Fruit fly (Drosophila melanogaster) Kc167 (cell line): Measurements from ENCODE around the gene CG4186.

Experiments used
- Myc ChIP-seq: fragments of >200 bp; optimal IDR thresholded peaks from 2 replicates; lab custom pipeline; 2017; ENCODE audit warnings: missing external identifiers
- Sin3A ChIP-seq: fragments of >200 bp; optimal IDR thresholded peaks from 2 replicates; lab custom pipeline; 2018; ENCODE audit warnings: missing external identifiers
- h ChIP-seq: fragments of >200 bp; optimal IDR thresholded peaks from 3 replicates; lab custom pipeline; 2018; ENCODE audit warnings: missing external identifiers
- insv ChIP-seq: fragments of >200 bp; optimal IDR thresholded peaks from 3 replicates; lab custom pipeline; 2018; ENCODE audit warnings: missing external identifiers
- psq ChIP-seq: fragments of >200 bp; optimal IDR thresholded peaks from 2 replicates; lab custom pipeline; 2017; ENCODE audit warnings: missing external identifiers
- ttk ChIP-seq: sonication (Bioruptor generic); optimal IDR thresholded peaks from 2 replicates; lab custom pipeline; 2017; ENCODE audit warnings: missing external identifiers

Gene CG4186

DNA sequence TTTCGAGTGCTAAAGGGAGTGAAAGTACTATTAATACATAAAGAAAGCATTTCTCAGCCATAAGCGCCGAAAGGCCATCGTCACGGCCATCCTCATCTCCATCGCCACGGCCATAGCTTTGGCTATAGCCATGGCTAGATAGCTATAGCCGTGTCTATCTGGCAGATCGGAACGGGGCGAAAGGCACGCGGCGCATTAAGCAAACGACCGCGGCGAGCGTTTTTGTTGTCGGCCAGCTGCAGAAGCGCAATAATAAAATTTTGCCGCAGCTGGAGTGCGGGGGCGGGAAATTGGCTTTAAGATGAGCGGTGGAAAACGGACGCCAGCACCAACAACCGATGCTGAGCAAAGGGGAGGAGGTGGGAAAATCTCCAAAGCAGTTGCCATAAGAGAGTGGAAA, 19.0 kb upstream of the CG4186 start:
- TF ChIP-seq ttk (no peak), insv (lab: Kevin White, UChicago) (no peak), Myc (lab: Kevin White, UChicago) (no peak), Sin3A (lab: Kevin White, UChicago) (no peak), psq (no peak), h (lab: Kevin White, UChicago) (no peak)

DNA sequence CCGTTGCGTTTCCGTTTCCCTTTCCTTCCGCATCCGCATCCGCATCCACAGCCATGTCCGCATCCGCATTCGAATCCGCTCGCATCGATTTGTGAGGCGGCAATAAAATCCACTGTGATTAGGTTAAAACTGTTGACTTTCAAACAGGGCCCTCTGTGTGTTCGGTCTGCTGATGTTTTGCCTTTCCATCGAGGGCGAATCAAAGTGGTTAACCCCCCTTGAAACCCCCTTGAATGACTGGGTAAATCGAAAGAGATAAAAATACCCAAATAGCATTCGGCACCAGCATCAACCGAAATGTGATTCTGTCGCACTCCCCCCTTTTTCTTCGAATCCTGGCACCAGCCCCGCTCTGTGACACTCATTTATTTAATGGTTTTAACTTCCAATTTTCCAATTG, 16.4 kb upstream of the CG4186 start:
- TF ChIP-seq psq (no peak), h (lab: Kevin White, UChicago) (no peak), Myc (lab: Kevin White, UChicago) (no peak), insv (lab: Kevin White, UChicago) (no peak), Sin3A (lab: Kevin White, UChicago) (no peak), ttk (no peak)

DNA sequence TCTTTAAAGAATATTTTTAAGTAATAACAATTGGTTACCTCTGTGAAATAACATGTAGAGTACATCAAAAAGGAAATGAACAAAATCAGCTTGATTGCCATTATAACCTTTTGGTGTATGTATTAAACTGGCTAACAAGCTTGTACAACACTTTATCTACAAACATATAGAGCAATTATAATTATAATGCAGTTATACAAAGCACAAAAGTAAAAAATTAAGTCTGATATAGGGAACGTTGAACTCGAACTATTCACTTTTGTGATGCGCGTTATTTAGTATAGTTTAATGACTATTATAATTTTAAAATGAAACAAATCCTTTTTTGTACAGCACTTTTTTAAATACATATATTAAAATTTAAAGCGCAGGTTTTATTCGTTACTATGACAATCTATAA, 13.8 kb upstream of the CG4186 start, which contains the start of gene CG33912:
TSS of gene CG33912 (minus strand) at position 101 of the 400 bp plus-strand sequence.
- TF ChIP-seq Sin3A (lab: Kevin White, UChicago): no peak
- no peak for TF ChIP-seq ttk
- TF ChIP-seq Myc (lab: Kevin White, UChicago): no peak
- no peak for TF ChIP-seq psq
- no peak for TF ChIP-seq insv (lab: Kevin White, UChicago)
- TF ChIP-seq h (lab: Kevin White, UChicago): no peak

DNA sequence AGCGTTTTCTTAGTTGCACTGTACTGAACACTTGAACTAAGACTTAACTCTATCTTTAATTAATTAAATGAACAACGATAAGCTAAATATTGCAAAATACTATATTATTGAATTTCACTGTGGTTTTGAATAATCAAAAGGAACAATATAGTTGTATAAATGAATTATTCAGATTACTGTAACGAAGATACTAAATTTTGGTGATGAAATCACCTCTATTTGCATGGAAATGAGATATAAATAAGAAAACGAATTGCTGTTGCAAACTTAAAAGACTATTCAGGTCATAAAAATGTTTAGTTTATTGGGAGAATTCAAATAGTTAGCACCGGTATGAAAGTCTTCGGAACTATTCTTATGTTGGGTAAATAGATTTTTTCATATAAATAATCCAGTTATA, 10.8 kb upstream of the CG4186 start, which contains the start of gene CG43251:
TSS of gene CG43251 (plus strand) at position 301 of the 400 bp plus-strand sequence.
- no peak for TF ChIP-seq ttk
- no peak for TF ChIP-seq Myc (lab: Kevin White, UChicago)

DNA sequence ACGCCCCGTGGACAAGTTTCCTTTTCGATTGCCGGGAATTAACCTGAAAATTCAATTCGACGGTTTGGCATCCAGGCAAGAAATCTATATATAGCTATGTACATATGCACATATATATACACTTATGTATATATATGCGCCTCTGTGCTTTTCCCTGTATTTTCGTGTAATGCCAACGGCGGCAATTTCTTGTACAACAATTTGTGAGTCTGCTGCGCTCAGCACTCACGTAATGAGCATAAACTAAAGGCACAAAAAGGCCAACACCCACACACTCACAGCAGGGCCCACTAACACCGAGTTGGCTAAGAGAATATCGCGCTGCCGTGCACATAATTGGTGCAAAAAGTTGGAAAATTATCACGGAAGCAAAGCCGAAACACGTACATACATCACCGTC, 7.9 kb upstream of the CG4186 start:
- TF ChIP-seq Myc (lab: Kevin White, UChicago): no peak
- no peak for TF ChIP-seq Sin3A (lab: Kevin White, UChicago)
- TF ChIP-seq psq: no peak
- TF ChIP-seq ttk: no peak
- no peak for TF ChIP-seq insv (lab: Kevin White, UChicago)
- no peak for TF ChIP-seq h (lab: Kevin White, UChicago)

DNA sequence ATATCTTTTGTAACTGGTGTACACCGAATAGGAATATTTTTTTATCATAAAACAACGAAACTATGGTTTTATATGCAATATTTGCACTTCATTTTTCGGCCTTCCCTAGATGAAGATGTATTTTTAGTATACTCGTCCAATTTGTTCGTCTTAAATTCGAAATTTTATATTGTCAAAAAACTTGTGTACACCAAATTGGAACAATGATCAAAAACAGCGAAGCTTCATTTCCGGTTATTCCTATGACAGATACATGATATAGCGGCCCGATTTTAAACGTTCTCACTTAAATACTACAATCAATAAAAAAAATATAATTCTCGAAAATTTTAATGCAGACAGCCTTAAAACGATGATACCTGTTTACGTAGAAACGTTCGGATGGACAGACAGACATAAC, 2.2 kb upstream of the CG4186 start:
- TF ChIP-seq h (lab: Kevin White, UChicago) (no peak), Myc (lab: Kevin White, UChicago) (no peak), psq (no peak), Sin3A (lab: Kevin White, UChicago) (no peak), ttk (no peak)

DNA sequence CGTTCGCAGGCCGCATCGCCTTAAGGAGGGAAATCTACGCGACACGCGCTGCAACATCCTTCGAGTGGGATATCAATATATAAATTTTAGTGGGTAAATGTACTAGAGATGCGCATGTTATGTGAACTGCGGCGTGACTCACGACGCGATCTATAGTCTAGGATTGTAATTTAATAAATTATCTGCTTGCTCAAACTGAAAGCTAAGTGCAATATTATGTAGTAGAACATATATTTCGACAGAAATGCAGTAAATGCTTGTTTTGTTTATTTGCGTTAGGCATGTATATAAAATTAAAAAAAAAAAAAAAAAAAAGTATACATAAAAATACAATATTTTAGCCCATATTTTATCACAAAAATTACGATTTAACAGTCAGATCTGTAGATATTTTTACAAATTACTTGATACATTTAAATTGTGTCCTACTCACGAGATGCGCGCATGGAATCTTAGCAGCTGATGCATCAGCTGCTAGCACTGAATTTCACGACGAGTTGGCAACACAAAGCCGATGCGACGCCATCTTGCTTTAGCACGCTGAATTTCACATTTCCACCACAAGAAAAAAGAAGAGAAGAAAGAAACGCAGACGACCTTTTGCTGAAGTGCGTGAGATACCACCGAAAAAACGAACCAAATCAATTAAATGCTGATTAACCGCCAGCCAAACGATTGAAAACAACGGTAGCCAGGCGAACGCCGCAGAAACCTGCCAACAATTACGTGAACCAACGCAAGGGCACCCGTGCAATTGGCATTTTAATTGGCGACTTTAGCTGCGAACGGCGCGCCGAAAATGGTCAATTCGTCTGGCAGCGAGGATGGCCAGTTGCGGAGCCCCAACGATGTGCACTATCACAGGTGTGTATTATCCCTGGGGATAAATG, 1.9 kb downstream of the CG4186 start, which contains the start of the genes CG4042 and Pitslre:
TSS of gene CG4042 (minus strand) at position 507 of the 890 bp plus-strand sequence.
TSS of gene Pitslre (plus strand) at position 528 of the 890 bp plus-strand sequence.
- TF ChIP-seq h (lab: Kevin White, UChicago): no peak
- TF ChIP-seq Myc (lab: Kevin White, UChicago): no peak
- no peak for TF ChIP-seq psq
- no peak for TF ChIP-seq Sin3A (lab: Kevin White, UChicago)
- no peak for TF ChIP-seq ttk
- TF ChIP-seq insv (lab: Kevin White, UChicago): no peak

DNA sequence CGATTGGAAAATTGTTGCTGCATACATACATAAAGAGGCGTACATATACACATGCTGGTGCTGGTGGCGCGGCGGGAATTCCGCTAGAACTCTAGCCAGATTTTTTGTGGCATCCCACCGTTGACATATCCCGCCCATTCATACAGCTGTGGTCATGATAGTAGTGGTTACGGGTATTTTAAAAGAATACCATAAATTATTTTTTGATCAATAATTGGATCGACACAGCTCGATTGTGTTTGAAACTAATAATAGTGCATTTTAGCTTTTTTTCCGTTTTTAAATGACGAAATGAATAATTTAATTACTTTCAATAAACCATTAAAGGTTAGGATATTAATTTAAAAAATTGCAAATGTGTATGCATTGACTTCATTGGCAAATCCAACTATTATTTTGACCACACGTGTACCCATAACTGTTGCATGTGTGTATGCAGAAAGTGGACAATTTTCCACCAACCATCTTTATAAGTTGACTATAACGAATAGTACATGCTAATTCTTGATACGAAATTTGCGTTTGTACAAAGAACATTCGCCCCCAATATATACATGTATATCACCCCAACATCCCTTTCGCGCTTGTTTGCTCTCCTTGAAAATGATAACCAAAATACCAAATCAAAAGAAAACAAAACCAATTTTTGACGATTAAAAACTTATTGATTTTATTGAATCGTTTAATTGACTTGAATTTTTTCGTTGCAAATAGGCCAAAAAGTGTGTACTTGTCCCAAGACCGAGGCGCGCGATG, 2.7 kb downstream of the CG4186 start:
- TF ChIP-seq psq: no peak
- TF ChIP-seq Sin3A (lab: Kevin White, UChicago): no peak
- TF ChIP-seq ttk: no peak
- TF ChIP-seq insv (lab: Kevin White, UChicago): no peak
- TF ChIP-seq Myc (lab: Kevin White, UChicago): no peak
- no peak for TF ChIP-seq h (lab: Kevin White, UChicago)

DNA sequence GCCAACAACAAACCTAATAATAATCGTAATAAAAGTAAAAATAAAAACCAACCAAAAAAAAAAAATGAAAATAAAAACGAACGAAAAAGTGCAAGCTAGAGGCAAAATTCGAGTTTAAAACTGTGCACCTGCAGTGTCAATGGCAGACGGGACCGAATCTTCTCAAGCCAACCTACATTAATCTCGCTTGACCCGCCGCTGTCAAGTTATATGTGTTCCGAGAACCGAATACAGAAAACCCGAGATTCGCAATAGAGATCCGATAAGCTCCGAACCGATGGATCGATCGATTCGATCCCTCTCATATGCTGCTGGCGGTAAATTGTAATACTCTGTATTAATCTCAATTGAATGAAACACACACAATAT, 3.2 kb downstream of the CG4186 start:
- TF ChIP-seq insv (lab: Kevin White, UChicago): no peak
- no peak for TF ChIP-seq h (lab: Kevin White, UChicago)
- TF ChIP-seq Sin3A (lab: Kevin White, UChicago): no peak
- no peak for TF ChIP-seq Myc (lab: Kevin White, UChicago)
- no peak for TF ChIP-seq ttk
- TF ChIP-seq psq: no peak

DNA sequence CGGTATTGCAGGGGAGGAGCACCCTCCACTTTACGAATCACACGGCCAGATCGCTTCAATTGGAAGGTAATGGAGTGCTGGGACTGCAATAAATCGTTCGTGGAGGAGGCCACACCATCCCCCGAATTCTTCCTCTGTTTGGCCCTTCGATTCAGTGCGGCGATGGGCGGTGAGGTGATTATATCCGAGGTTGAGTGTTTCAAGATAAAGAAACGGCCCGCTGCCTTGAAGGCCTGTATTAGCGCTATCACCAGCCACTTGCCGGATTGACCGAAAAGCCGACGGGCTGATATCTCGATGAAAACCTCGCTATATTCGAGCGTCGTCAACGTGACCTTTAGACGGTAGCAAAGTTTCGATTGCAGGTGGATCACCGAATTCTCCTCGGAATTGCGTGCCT, 8.1 kb downstream of the CG4186 start:
- TF ChIP-seq Myc (lab: Kevin White, UChicago) (no peak), insv (lab: Kevin White, UChicago) (no peak), psq (no peak), Sin3A (lab: Kevin White, UChicago) (no peak), h (lab: Kevin White, UChicago) (no peak), ttk (no peak)

DNA sequence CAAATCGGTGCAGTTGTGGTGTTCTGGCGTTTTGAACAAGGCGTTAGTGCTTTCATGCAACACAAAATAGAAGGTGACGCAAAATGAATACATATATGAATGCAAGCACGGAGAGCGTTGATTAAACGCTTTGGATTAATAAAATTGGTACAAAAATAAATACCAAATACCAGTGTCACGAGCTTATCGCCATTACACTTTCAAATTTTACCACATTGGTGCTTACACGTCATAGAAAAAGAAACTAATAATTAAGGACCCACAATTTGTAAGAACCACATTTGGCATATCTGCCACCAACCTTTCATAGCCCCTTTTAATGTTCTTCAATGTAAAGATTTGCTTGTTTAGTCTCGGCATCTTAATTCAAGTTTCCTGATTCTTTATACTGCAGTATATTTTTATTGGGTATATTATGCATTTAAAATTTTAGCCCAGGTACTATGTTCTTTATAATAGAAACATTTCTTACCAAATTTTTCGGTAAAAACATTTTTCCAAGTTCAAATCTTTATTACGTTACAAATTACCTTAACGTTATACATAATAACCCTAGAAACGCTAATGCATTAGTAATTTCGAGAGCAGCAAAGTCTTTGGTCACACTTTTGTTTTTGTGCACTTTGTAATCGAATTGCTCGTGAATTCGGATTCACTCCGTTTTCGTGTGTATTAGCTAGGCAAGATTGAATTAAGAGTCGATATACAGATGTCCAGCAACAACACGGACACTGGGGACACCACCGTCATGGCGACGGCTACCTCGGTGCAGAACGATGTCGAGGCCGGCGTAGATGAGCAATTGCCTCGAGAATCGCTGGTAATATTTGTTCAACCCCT, 9.1 kb downstream of the CG4186 start, which contains the start of the genes Pex16 and Pex14:
TSS of gene Pex16 (minus strand) at position 41 of the 840 bp plus-strand sequence.
TSS of gene Pex14 (plus strand) at position 576 of the 840 bp plus-strand sequence.
- TF ChIP-seq ttk (no peak), Myc (lab: Kevin White, UChicago) (no peak)
